Worm (Caenorhabditis elegans): ENCODE measurements around the gene aat-3.

DNA sequence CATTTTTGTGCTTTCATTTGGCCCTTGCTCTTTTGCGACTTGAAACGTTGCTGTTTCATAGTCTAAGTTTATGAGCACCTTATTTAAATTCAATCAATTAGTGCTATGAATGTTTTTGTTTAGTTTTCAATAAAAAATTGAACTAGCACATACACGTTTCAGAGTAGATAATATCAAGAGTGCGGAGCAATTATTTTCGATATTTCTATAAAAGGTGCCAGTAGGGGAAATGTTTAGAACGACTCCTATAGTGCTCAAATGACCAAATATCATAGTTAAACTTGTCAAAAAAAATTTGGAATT is 43.6 kb downstream of the aat-3 start:
- TF ChIP-seq unc-62 (GFP tag; optimal IDR thresholded peaks at IDR 0.05) (no peak), mxl-1 (tag; optimal IDR thresholded peaks at IDR 0.05) (no peak), dpff-1 (tag; optimal IDR thresholded peaks at IDR 0.05) (no peak), ztf-6 (GFP tag; IDR thresholded peaks at IDR 0.05) (no peak), K11D2.4 (GFP tag; IDR thresholded peaks at IDR 0.05) (no peak), lin-26 (GFP tag; IDR thresholded peaks at IDR 0.05) (no peak), zfh-2 (GFP tag; conservative IDR thresholded peaks at IDR 0.05) (no peak), attf-3 (GFP tag; conservative IDR thresholded peaks at IDR 0.05) (no peak), gei-17 (GFP tag; optimal IDR thresholded peaks at IDR 0.05) (no peak)
